Worm (Caenorhabditis elegans) whole organism, L4/young adult: ENCODE measurements around the gene Y47D7A.12.

Experiments
- W03F9.2 ChIP-seq: fragments of 150-350 bp; optimal IDR thresholded peaks from 2 replicates; lab custom pipeline; 2014; ENCODE audit warnings: missing biosample characterization, missing genetic modification characterization
- dao-5 ChIP-seq: sonication (generic microtip); optimal IDR thresholded peaks from 2 replicates; lab custom pipeline; 2016; ENCODE audit warnings: missing genotype, missing genetic modification characterization, moderate library complexity, missing compliant biosample characterization
- him-1 ChIP-seq: sonication (generic microtip); optimal IDR thresholded peaks from 2 replicates; lab custom pipeline; 2016; ENCODE audit warnings: missing genotype, missing genetic modification reagents, missing genetic modification characterization, missing compliant biosample characterization

- no peak for TF ChIP-seq him-1 (tag; lab: Kevin White, UChicago)
- no peak for TF ChIP-seq dao-5 (tag; lab: Kevin White, UChicago)
- no peak for TF ChIP-seq W03F9.2 (tag; lab: Kevin White, UChicago)
Measured at ce11 chrV:4423860-4424401, 5.5 kb downstream of the Y47D7A.12 start, which contains the start of the genes Y47D7A.9 and Y47D7A.19.
